Worm (Caenorhabditis elegans) whole organism, young adult: ENCODE measurements around the gene R01H2.7.

Experiments
- dpff-1 ChIP-seq: sonication (generic microtip); optimal IDR thresholded peaks from 2 replicates; lab custom pipeline; 2017; ENCODE audit warnings: mild to moderate bottlenecking, missing genetic modification characterization, missing compliant biosample characterization
- unc-62 ChIP-seq: fragments of 150-350 bp; optimal IDR thresholded peaks from 2 replicates; lab custom pipeline; 2014; ENCODE audit warnings: missing biosample characterization, missing genetic modification reagents, missing genetic modification characterization

- TF ChIP-seq unc-62 (no peak), dpff-1 (tag; lab: Kevin White, UChicago) (no peak)
These were observed 15.3 kb downstream of the R01H2.7 start for ce11 chrIII:7030044-7030804.
